Fruit fly (Drosophila melanogaster) whole organism, adult: Measurements from ENCODE around the gene Rcd4.

Experiments
- CG11617 ChIP-seq: fragments of 200-800 bp; sonication (Bioruptor generic); optimal IDR thresholded peaks from 2 replicates; lab custom pipeline; 2017; ENCODE audit warnings: mild to moderate bottlenecking, missing biosample characterization, missing genetic modification reagents, missing genetic modification characterization
- Hr96 ChIP-seq: fragments of 200-800 bp; sonication (Bioruptor generic); optimal IDR thresholded peaks from 2 replicates; lab custom pipeline; 2016; ENCODE audit warnings: missing biosample characterization, missing genetic modification characterization
- cnc ChIP-seq, 2 experiments: fragments of >200 bp; optimal IDR thresholded peaks; 2 replicates each; lab custom pipeline; 2017
- ovo ChIP-seq: fragments of 200-800 bp; sonication (Bioruptor generic); optimal IDR thresholded peaks from 2 replicates; lab custom pipeline; 2016; ENCODE audit warnings: missing biosample characterization, missing genetic modification characterization

DNA sequence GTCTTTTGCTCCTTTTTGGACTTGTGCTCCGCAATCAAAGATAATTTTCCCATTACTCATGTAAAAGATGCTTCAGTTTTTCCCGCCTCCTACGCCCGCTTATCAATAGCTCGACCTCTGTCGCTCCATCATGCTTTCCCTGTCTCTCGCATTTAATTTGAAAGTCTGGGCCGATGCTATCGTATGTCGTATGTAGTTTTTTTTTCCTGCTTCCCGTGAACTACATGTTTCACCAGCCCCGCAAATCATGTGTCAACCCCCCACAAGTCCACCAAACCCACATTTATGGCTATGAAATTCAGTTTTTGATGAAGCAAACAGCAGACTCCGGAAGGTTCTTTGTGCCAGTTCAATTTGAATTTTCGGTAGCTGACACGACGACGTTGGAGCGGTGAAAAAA lies 40.3 kb upstream of the Rcd4 start, which contains the start of gene CG14273:
- no peak for TF ChIP-seq CG11617 (GFP tag; lab: Kevin White, UChicago)
- no peak for TF ChIP-seq Hr96 (GFP tag; lab: Kevin White, UChicago)
- TF ChIP-seq ovo = no peak
- no peak for TF ChIP-seq cnc (optimal IDR thresholded peaks at IDR 0.05; lab: Kevin White, UChicago)
